Worm (Caenorhabditis elegans) whole organism, L4/young adult: ENCODE data around the gene miga-1.

Source experiments
- W03F9.2 ChIP-seq: fragments of 150-350 bp; optimal IDR thresholded peaks from 2 replicates; lab custom pipeline; 2014; ENCODE audit warnings: missing biosample characterization, missing genetic modification characterization
- dao-5 ChIP-seq: sonication (generic microtip); optimal IDR thresholded peaks from 2 replicates; lab custom pipeline; 2016; ENCODE audit warnings: missing genotype, missing genetic modification characterization, moderate library complexity, missing compliant biosample characterization
- him-1 ChIP-seq: sonication (generic microtip); optimal IDR thresholded peaks from 2 replicates; lab custom pipeline; 2016; ENCODE audit warnings: missing genotype, missing genetic modification reagents, missing genetic modification characterization, missing compliant biosample characterization

DNA sequence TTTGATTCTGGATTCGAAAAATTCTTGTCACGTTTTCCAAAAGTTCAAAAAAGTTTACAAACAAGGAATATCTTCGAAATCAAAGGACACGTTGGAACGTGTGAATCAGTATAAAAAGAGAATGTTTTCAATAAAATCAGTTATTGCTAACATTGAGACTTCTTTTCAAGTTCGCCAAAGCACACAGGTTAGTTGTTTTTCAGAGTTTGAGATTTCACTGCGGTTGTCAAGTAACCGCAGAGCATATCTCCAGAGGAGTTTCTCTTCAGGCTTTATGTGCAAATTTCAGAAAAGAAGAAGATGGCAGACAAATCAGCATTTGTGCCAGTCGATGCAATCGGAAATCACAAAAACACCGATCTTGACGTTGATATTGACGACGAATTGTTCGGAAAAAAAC is 14.5 kb downstream of the miga-1 start, which contains the start of gene K01D12.15:
- TF ChIP-seq him-1 (tag; lab: Kevin White, UChicago) (no peak), dao-5 (tag; lab: Kevin White, UChicago) (no peak), W03F9.2 (tag; lab: Kevin White, UChicago) (no peak)
